Fruit fly (Drosophila melanogaster): ENCODE measurements around the gene CG5418.

The CG5418 gene

DNA sequence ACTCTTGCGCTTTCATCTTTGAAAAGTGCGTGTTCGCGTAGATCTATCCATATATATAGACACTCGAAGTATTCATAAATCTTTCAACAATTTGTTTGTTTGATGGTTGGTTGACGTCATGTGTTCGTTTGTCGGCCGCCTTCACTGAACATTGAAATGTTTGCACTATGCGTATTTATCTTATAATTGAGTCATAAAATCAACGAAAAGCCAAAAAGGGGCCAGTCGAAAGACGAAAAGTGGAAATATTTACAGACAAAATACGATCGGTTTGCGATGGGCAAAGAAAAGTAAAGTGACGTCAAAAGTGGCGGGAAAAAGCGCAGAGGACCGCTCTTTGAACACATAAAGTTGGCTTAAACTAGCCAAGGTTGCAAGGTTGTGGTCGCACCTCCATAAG is 34.3 kb upstream of the CG5418 start (continued):
- TF ChIP-seq CG10209 (GFP tag; optimal IDR thresholded peaks at IDR 0.05) (peak; percentile 23), kni (GFP tag; optimal IDR thresholded peaks at IDR 0.05) (peak; percentile 65), HLH54F (GFP tag; optimal IDR thresholded peaks at IDR 0.05) (no peak), Atf3 (GFP tag; optimal IDR thresholded peaks at IDR 0.05) (peak; percentile 17), Atf6 (GFP tag; IDR thresholded peaks at IDR 0.05) (no peak), CG34422 (GFP tag; IDR thresholded peaks at IDR 0.05) (no peak), ac (GFP tag; optimal IDR thresholded peaks at IDR 0.05) (peak; percentile 73), hb (GFP tag; IDR thresholded peaks at IDR 0.05; ENCODE audit: partially characterized antibody) (no peak), Fer2 (tag; optimal IDR thresholded peaks at IDR 0.05) (no peak), CG18619 (GFP tag; optimal IDR thresholded peaks at IDR 0.05) (peak; percentile 26), Ravus (GFP tag; IDR thresholded peaks at IDR 0.05) (no peak), Neu2 (GFP tag; optimal IDR thresholded peaks at IDR 0.05; ENCODE audit: borderline replicate concordance) (no peak), lmd (GFP tag; IDR thresholded peaks at IDR 0.05) (no peak), CG12236 (GFP tag; optimal IDR thresholded peaks at IDR 0.05) (no peak), dpn (GFP tag; optimal IDR thresholded peaks at IDR 0.05) (peak in 1 of 2 experiments; percentile 4), CG3281 (GFP tag; optimal IDR thresholded peaks at IDR 0.05) (peak; percentile 15), Lhr (GFP tag; optimal IDR thresholded peaks at IDR 0.05) (peak; percentile 45), CG15479 (GFP tag; optimal IDR thresholded peaks at IDR 0.05) (no peak), knrl (GFP tag; IDR thresholded peaks at IDR 0.05; ENCODE audit: partially characterized antibody) (no peak), Pdp1 (GFP tag; optimal IDR thresholded peaks at IDR 0.05) (peak in 1 of 2 experiments; percentile 3), Max (GFP tag; optimal IDR thresholded peaks at IDR 0.05) (no peak), HLH3B (GFP tag; IDR thresholded peaks at IDR 0.05) (peak; percentile 38; the same call in 1 of the 2 replicates), YL-1 (GFP tag; optimal IDR thresholded peaks at IDR 0.05) (peak; percentile 13), CG17829 (tag; optimal IDR thresholded peaks at IDR 0.05) (no peak), ash1 (GFP tag; optimal IDR thresholded peaks at IDR 0.05) (no peak), az2 (GFP tag; optimal IDR thresholded peaks at IDR 0.05) (no peak), Adf1 (GFP tag; IDR thresholded peaks at IDR 0.05) (no peak), CG10274 (GFP tag; optimal IDR thresholded peaks at IDR 0.05) (no peak), Dfd (GFP tag; optimal IDR thresholded peaks at IDR 0.05) (no peak), CG16779 (GFP tag; IDR thresholded peaks at IDR 0.05) (no peak), Rfx (GFP tag; IDR thresholded peaks at IDR 0.05) (peak; percentile 19; the same call in 1 of the 2 replicates), slou (GFP tag; optimal IDR thresholded peaks at IDR 0.05) (no peak), psq (GFP tag; optimal IDR thresholded peaks at IDR 0.05) (no peak), pita (GFP tag; optimal IDR thresholded peaks at IDR 0.05) (no peak), Opbp (GFP tag; IDR thresholded peaks at IDR 0.05; ENCODE audit: partially characterized antibody) (no peak), Dll (GFP tag; IDR thresholded peaks at IDR 0.05; ENCODE audit: partially characterized antibody) (no peak), HmgZ (tag; optimal IDR thresholded peaks at IDR 0.05) (no peak), sc (optimal IDR thresholded peaks at IDR 0.05) (no peak), sc (GFP tag; optimal IDR thresholded peaks at IDR 0.05) (peak; percentile 5), CG8924 (tag; optimal IDR thresholded peaks at IDR 0.05) (peak; percentile 39), sug (tag; optimal IDR thresholded peaks at IDR 0.05) (no peak), dan (GFP tag; IDR thresholded peaks at IDR 0.05) (no peak), Mad (GFP tag; optimal IDR thresholded peaks at IDR 0.05) (no peak), Six4 (GFP tag; optimal IDR thresholded peaks at IDR 0.05) (no peak), CG11085 (GFP tag; IDR thresholded peaks at IDR 0.05) (no peak), CG14710 (tag; optimal IDR thresholded peaks at IDR 0.05) (peak; percentile 51), CG7271 (tag; optimal IDR thresholded peaks at IDR 0.05) (peak; percentile 21), slbo (GFP tag; IDR thresholded peaks at IDR 0.05) (no peak), sim (GFP tag; IDR thresholded peaks at IDR 0.05) (no peak), Ptx1 (GFP tag; IDR thresholded peaks at IDR 0.05) (no peak), nom (GFP tag; optimal IDR thresholded peaks at IDR 0.05) (no peak), Sox100B (GFP tag; optimal IDR thresholded peaks at IDR 0.05) (peak; percentile 62)
